Worm (Caenorhabditis elegans): ENCODE results near the gene tbx-41.
A peak's percentile ranks its signal among the peaks of the same experiment; 100 is the strongest.

tbx-41 gene

ce11 chrX:1830475-1830874 lies 34.6 kb upstream of the tbx-41 start:
- TF ChIP-seq nhr-237 (tag; optimal IDR thresholded peaks at IDR 0.05), result no peak
- TF ChIP-seq egl-5 (tag; optimal IDR thresholded peaks at IDR 0.05), result no peak
- no peak for TF ChIP-seq tbx-2 (tag; optimal IDR thresholded peaks at IDR 0.05)
- TF ChIP-seq jun-1 (tag; optimal IDR thresholded peaks at IDR 0.05), result no peak
- no peak for TF ChIP-seq nhr-43 (tag; optimal IDR thresholded peaks at IDR 0.05; ENCODE audit: poor library complexity, severe bottlenecking)
- no peak for TF ChIP-seq snpc-4 (tag; optimal IDR thresholded peaks at IDR 0.05)
- no peak for TF ChIP-seq ceh-9 (tag; optimal IDR thresholded peaks at IDR 0.05)
- TF ChIP-seq ZK546.5 (tag; optimal IDR thresholded peaks at IDR 0.05), result no peak
- no peak for TF ChIP-seq mml-1 (tag; optimal IDR thresholded peaks at IDR 0.05)
- TF ChIP-seq elt-1 (tag; optimal IDR thresholded peaks at IDR 0.05), result no peak

- TF ChIP-seq tbx-2 (tag; optimal IDR thresholded peaks at IDR 0.05), result peak; percentile 19
- TF ChIP-seq ama-1 (optimal IDR thresholded peaks at IDR 0.05), result no peak
- TF ChIP-seq lsy-12 (tag; optimal IDR thresholded peaks at IDR 0.05), result peak; percentile 87
- TF ChIP-seq lin-39 (tag; optimal IDR thresholded peaks at IDR 0.05), result no peak
- no peak for TF ChIP-seq lin-15B (tag; optimal IDR thresholded peaks at IDR 0.05)
- no peak for TF ChIP-seq ceh-16 (tag; optimal IDR thresholded peaks at IDR 0.05)
- peak; percentile 67 for TF ChIP-seq hmg-11 (tag; optimal IDR thresholded peaks at IDR 0.05)
- no peak for TF ChIP-seq egl-27 (tag; optimal IDR thresholded peaks at IDR 0.05)
Measured at ce11 chrX:1837703-1838102, 27.3 kb upstream of the tbx-41 start.

- TF ChIP-seq nhr-12 (tag; optimal IDR thresholded peaks at IDR 0.05) (no peak), fkh-2 (tag; optimal IDR thresholded peaks at IDR 0.05) (no peak), ceh-9 (tag; optimal IDR thresholded peaks at IDR 0.05) (no peak), ZK546.5 (tag; optimal IDR thresholded peaks at IDR 0.05) (no peak), nhr-76 (tag; optimal IDR thresholded peaks at IDR 0.05) (no peak), R02D3.7 (tag; optimal IDR thresholded peaks at IDR 0.05) (no peak), pha-4 (tag; optimal IDR thresholded peaks at IDR 0.05) (peak; percentile 49), unc-62 (GFP tag; optimal IDR thresholded peaks at IDR 0.05) (no peak), lin-15B (tag; optimal IDR thresholded peaks at IDR 0.05) (peak; percentile 18), nhr-43 (tag; optimal IDR thresholded peaks at IDR 0.05; ENCODE audit: poor library complexity, severe bottlenecking) (no peak), lin-39 (tag; optimal IDR thresholded peaks at IDR 0.05) (peak; percentile 29), skn-1 (tag; optimal IDR thresholded peaks at IDR 0.05) (peak; percentile 23), nhr-77 (tag; optimal IDR thresholded peaks at IDR 0.05) (no peak), egl-27 (tag; optimal IDR thresholded peaks at IDR 0.05) (no peak), sea-2 (GFP tag; optimal IDR thresholded peaks at IDR 0.05) (no peak), fkh-10 (GFP tag; optimal IDR thresholded peaks at IDR 0.05) (no peak), jun-1 (tag; optimal IDR thresholded peaks at IDR 0.05) (no peak), daf-12 (tag; optimal IDR thresholded peaks at IDR 0.05) (no peak), mml-1 (tag; optimal IDR thresholded peaks at IDR 0.05) (no peak), ceh-82 (tag; optimal IDR thresholded peaks at IDR 0.05) (no peak), eor-1 (tag; optimal IDR thresholded peaks at IDR 0.05) (no peak), nhr-23 (tag; optimal IDR thresholded peaks at IDR 0.05) (peak; percentile 9), nhr-28 (tag; optimal IDR thresholded peaks at IDR 0.05) (no peak), mdl-1 (tag; optimal IDR thresholded peaks at IDR 0.05) (no peak), nhr-67 (tag; optimal IDR thresholded peaks at IDR 0.05) (no peak), aly-2 (tag; optimal IDR thresholded peaks at IDR 0.05) (no peak), nfya-1 (tag; optimal IDR thresholded peaks at IDR 0.05; ENCODE audit: insufficient read depth) (peak; percentile 30), hmg-11 (tag; optimal IDR thresholded peaks at IDR 0.05) (peak; percentile 53)
Measured at ce11 chrX:1845493-1845892, 19.6 kb upstream of the tbx-41 start, which contains the start of gene T26C11.4. Gene T26C11.4 (minus strand): TSS chrX:1845546.

ce11 chrX:1847685-1848084 lies 17.4 kb upstream of the tbx-41 start:
- TF ChIP-seq pqm-1 (tag; optimal IDR thresholded peaks at IDR 0.05) (no peak), lin-15B (tag; optimal IDR thresholded peaks at IDR 0.05) (no peak), fkh-2 (tag; optimal IDR thresholded peaks at IDR 0.05) (no peak), eor-1 (tag; optimal IDR thresholded peaks at IDR 0.05) (no peak), mml-1 (tag; optimal IDR thresholded peaks at IDR 0.05) (no peak), jun-1 (tag; optimal IDR thresholded peaks at IDR 0.05) (no peak), elt-1 (tag; optimal IDR thresholded peaks at IDR 0.05) (no peak), lin-39 (tag; optimal IDR thresholded peaks at IDR 0.05) (no peak), ztf-11 (tag; optimal IDR thresholded peaks at IDR 0.05) (no peak), snpc-4 (tag; optimal IDR thresholded peaks at IDR 0.05) (no peak), fos-1 (tag; optimal IDR thresholded peaks at IDR 0.05) (no peak), aly-2 (tag; optimal IDR thresholded peaks at IDR 0.05) (no peak), nhr-11 (tag; optimal IDR thresholded peaks at IDR 0.05) (no peak), nhr-67 (tag; optimal IDR thresholded peaks at IDR 0.05) (no peak), skn-1 (tag; optimal IDR thresholded peaks at IDR 0.05) (no peak), sea-2 (GFP tag; optimal IDR thresholded peaks at IDR 0.05) (no peak), egl-27 (tag; optimal IDR thresholded peaks at IDR 0.05) (no peak), nhr-76 (tag; optimal IDR thresholded peaks at IDR 0.05) (no peak)

Measured in whole organism, L3 larva.